Worm (Caenorhabditis elegans): ENCODE data around the gene rsa-2.
A peak's percentile ranks its signal among the peaks of the same experiment; 100 is the strongest.

The rsa-2 gene

DNA sequence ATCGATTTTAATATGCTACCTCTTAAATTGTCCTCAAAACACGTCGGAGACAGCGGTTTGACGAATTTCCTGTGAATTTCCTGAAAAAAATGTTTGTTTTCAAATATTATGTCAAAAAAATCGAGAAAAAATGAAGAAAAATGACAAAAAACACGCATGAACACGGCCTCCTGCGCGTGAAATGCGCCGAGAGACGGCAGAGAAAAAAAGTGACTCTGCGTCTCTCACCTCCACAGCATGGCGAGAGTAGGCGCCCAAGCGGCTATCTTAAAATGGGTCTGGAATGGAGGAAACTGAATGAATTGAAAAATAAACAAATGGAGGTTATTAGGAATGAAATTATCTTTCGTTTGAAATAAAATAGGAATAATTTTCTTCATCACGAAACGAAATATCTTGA, 47.5 kb downstream of the rsa-2 start (continued):
- peak; percentile 36 for TF ChIP-seq repo-1 (tag; optimal IDR thresholded peaks at IDR 0.05)
- peak; percentile 88 for TF ChIP-seq ceh-100 (GFP tag; IDR thresholded peaks at IDR 0.05)
- TF ChIP-seq lin-40 (tag; optimal IDR thresholded peaks at IDR 0.05), result peak; percentile 70
- TF ChIP-seq D2030.7 (GFP tag; IDR thresholded peaks at IDR 0.05), result peak; percentile 49; the same call in 1 of the 2 replicates
- 0 out of 2 replicates have a peak, but pooled peaks have one; percentile 28 for TF ChIP-seq nfyb-1 (GFP tag; IDR thresholded peaks at IDR 0.05)
- TF ChIP-seq attf-3 (GFP tag; conservative IDR thresholded peaks at IDR 0.05), result 0 out of 2 replicates have a peak, but pooled peaks have one; percentile 39
- TF ChIP-seq sea-2 (GFP tag; IDR thresholded peaks at IDR 0.05), result no peak
- peak; percentile 51; the same call in 1 of the 2 replicates for TF ChIP-seq F33H1.4 (GFP tag; IDR thresholded peaks at IDR 0.05)
- peak; percentile 60 for TF ChIP-seq ZK185.1 (tag; optimal IDR thresholded peaks at IDR 0.05; ENCODE audit: poor library complexity, severe bottlenecking)
- TF ChIP-seq C17E4.6 (GFP tag; IDR thresholded peaks at IDR 0.05), result 0 out of 2 replicates have a peak, but pooled peaks have one; percentile 25
- TF ChIP-seq snpc-1.3 (tag; optimal IDR thresholded peaks at IDR 0.05; ENCODE audit: insufficient read depth), result no peak
- peak; percentile 63 for TF ChIP-seq ztf-26 (tag; optimal IDR thresholded peaks at IDR 0.05)
- TF ChIP-seq ceh-79 (tag; optimal IDR thresholded peaks at IDR 0.05), result no peak
- TF ChIP-seq lsy-27 (tag; optimal IDR thresholded peaks at IDR 0.05; ENCODE audit: borderline replicate concordance, insufficient read depth), result no peak
- 0 out of 2 replicates have a peak, but pooled peaks have one; percentile 9 for TF ChIP-seq ztf-28 (GFP tag; IDR thresholded peaks at IDR 0.05)
- no peak for TF ChIP-seq lir-1 (GFP tag; conservative IDR thresholded peaks at IDR 0.05)
- TF ChIP-seq attf-5 (GFP tag; optimal IDR thresholded peaks at IDR 0.05), result peak; percentile 61
- no peak for TF ChIP-seq cebp-2 (GFP tag; IDR thresholded peaks at IDR 0.05)
- no peak for TF ChIP-seq nhr-80 (tag; optimal IDR thresholded peaks at IDR 0.05)
- TF ChIP-seq nfya-2 (GFP tag; IDR thresholded peaks at IDR 0.05), result no peak
- peak; percentile 71 for TF ChIP-seq ekl-4 (GFP tag; IDR thresholded peaks at IDR 0.05)
- no peak for TF ChIP-seq nhr-179 (tag; optimal IDR thresholded peaks at IDR 0.05)
- TF ChIP-seq F37B4.10 (GFP tag; IDR thresholded peaks at IDR 0.05), result 0 out of 2 replicates have a peak, but pooled peaks have one; percentile 56
- TF ChIP-seq egl-44 (GFP tag; IDR thresholded peaks at IDR 0.05), result no peak
- TF ChIP-seq ztf-25 (GFP tag; IDR thresholded peaks at IDR 0.05), result no peak
- no peak for TF ChIP-seq akir-1 (GFP tag; optimal IDR thresholded peaks at IDR 0.05)
- TF ChIP-seq hmg-1.2 (GFP tag; IDR thresholded peaks at IDR 0.05), result peak; percentile 99
- TF ChIP-seq ceh-91 (GFP tag; IDR thresholded peaks at IDR 0.05), result peak; percentile 44; the same call in 1 of the 2 replicates
- peak in 1 of 2 experiments; percentile 1 for TF ChIP-seq rec-8 (tag; optimal IDR thresholded peaks at IDR 0.05)
- TF ChIP-seq Y79H2A.3 (GFP tag; conservative IDR thresholded peaks at IDR 0.05), result no peak
- TF ChIP-seq snpc-4 (GFP tag; optimal IDR thresholded peaks at IDR 0.05), result no peak
- TF ChIP-seq snpc-4 (tag; optimal IDR thresholded peaks at IDR 0.05), result peak; percentile 0 to 64 (median 44)
- peak; percentile 69; the same call in 1 of the 2 replicates for TF ChIP-seq B0336.3 (GFP tag; IDR thresholded peaks at IDR 0.05)
- no peak for TF ChIP-seq madf-10 (tag; optimal IDR thresholded peaks at IDR 0.05)
- peak; percentile 63 for TF ChIP-seq madf-6 (GFP tag; IDR thresholded peaks at IDR 0.05)
- no peak for TF ChIP-seq egl-18 (GFP tag; IDR thresholded peaks at IDR 0.05)
- no peak for TF ChIP-seq mes-4 (tag; optimal IDR thresholded peaks at IDR 0.05)
- TF ChIP-seq tlf-1 (GFP tag; optimal IDR thresholded peaks at IDR 0.05), result peak; percentile 62
- peak; percentile 53 for TF ChIP-seq lsl-1 (GFP tag; optimal IDR thresholded peaks at IDR 0.05)
- no peak for TF ChIP-seq Y95B8A.8 (GFP tag; IDR thresholded peaks at IDR 0.05)
- peak; percentile 54 for TF ChIP-seq K12H6.12 (tag; optimal IDR thresholded peaks at IDR 0.05)
- peak; percentile 66 for TF ChIP-seq K11D2.4 (GFP tag; IDR thresholded peaks at IDR 0.05)
- no peak for TF ChIP-seq Y56A3A.18 (GFP tag; IDR thresholded peaks at IDR 0.05)
- TF ChIP-seq F23B12.7 (tag; optimal IDR thresholded peaks at IDR 0.05; ENCODE audit: insufficient read depth), result peak; percentile 48
- TF ChIP-seq mxl-1 (tag; optimal IDR thresholded peaks at IDR 0.05), result no peak
- TF ChIP-seq fkh-3 (tag; optimal IDR thresholded peaks at IDR 0.05), result no peak
- no peak for TF ChIP-seq ztf-22 (GFP tag; optimal IDR thresholded peaks at IDR 0.05)
- no peak for TF ChIP-seq ztf-3 (GFP tag; optimal IDR thresholded peaks at IDR 0.05)
